Worm (Caenorhabditis elegans) whole organism, late embryonic: Measurements from ENCODE around the gene sqst-3.

ENCODE experiments used
- C08G9.2 ChIP-seq: sonication (generic microtip); optimal IDR thresholded peaks from 2 replicates; lab custom pipeline; 2016; ENCODE audit warnings: mild to moderate bottlenecking, missing genetic modification characterization, moderate library complexity, missing compliant biosample characterization
- K02D7.2 ChIP-seq: sonication (generic microtip); optimal IDR thresholded peaks from 2 replicates; lab custom pipeline; 2017; ENCODE audit warnings: mild to moderate bottlenecking, missing genetic modification characterization, missing compliant biosample characterization
- T23F11.4 ChIP-seq: fragments of 200-800 bp; sonication (Bioruptor generic); optimal IDR thresholded peaks from 2 replicates; lab custom pipeline; 2018; ENCODE audit warnings: mild to moderate bottlenecking, missing genetic modification characterization, missing compliant biosample characterization
- ama-1 ChIP-seq: fragments of 150-350 bp; optimal IDR thresholded peaks from 2 replicates; lab custom pipeline; 2014
- ceh-14 ChIP-seq: sonication (generic microtip); optimal IDR thresholded peaks from 2 replicates; lab custom pipeline; 2016; ENCODE audit warnings: missing genotype, missing genetic modification characterization, missing compliant biosample characterization
- ceh-18 ChIP-seq: sonication (generic microtip); optimal IDR thresholded peaks from 2 replicates; lab custom pipeline; 2016; ENCODE audit warnings: missing genetic modification characterization, missing compliant biosample characterization
- ceh-2 ChIP-seq: sonication (generic microtip); optimal IDR thresholded peaks from 2 replicates; lab custom pipeline; 2016; ENCODE audit warnings: missing genotype, missing genetic modification characterization, missing compliant biosample characterization
- ceh-22 ChIP-seq: sonication (generic microtip); optimal IDR thresholded peaks from 2 replicates; lab custom pipeline; 2017; ENCODE audit warnings: missing biosample characterization, missing genetic modification characterization
- ceh-30 ChIP-seq: fragments of 150-350 bp; optimal IDR thresholded peaks from 2 replicates; lab custom pipeline; 2014; ENCODE audit warnings: missing biosample characterization, missing genetic modification characterization
- ceh-48 ChIP-seq: sonication (generic microtip); optimal IDR thresholded peaks from 2 replicates; lab custom pipeline; 2016; ENCODE audit warnings: missing genetic modification characterization, inconsistent platforms, missing compliant biosample characterization
- ceh-6 ChIP-seq: fragments of 200-800 bp; sonication (Bioruptor generic); optimal IDR thresholded peaks from 2 replicates; lab custom pipeline; 2018; ENCODE audit warnings: mild to moderate bottlenecking, missing genetic modification characterization, missing compliant biosample characterization
- ceh-9 ChIP-seq: sonication (generic microtip); optimal IDR thresholded peaks from 2 replicates; lab custom pipeline; 2016; ENCODE audit warnings: mild to moderate bottlenecking, missing genetic modification characterization, inconsistent platforms, missing compliant biosample characterization
- che-1 ChIP-seq: sonication (generic microtip); optimal IDR thresholded peaks from 2 replicates; lab custom pipeline; 2016; ENCODE audit warnings: mild to moderate bottlenecking, missing genetic modification characterization, missing compliant biosample characterization
- dmd-4 ChIP-seq: sonication (generic microtip); optimal IDR thresholded peaks from 2 replicates; lab custom pipeline; 2016; ENCODE audit warnings: borderline replicate concordance, missing genetic modification characterization, missing compliant biosample characterization
- dve-1 ChIP-seq: sonication (generic microtip); optimal IDR thresholded peaks from 2 replicates; lab custom pipeline; 2017; ENCODE audit warnings: antibody characterized with exemption, mild to moderate bottlenecking, missing genetic modification characterization, missing compliant biosample characterization
- elt-2 ChIP-seq: sonication (generic microtip); optimal IDR thresholded peaks from 2 replicates; lab custom pipeline; 2016; ENCODE audit warnings: missing genetic modification reagents, missing genetic modification characterization, missing compliant biosample characterization
- ets-4 ChIP-seq: sonication (generic microtip); optimal IDR thresholded peaks from 2 replicates; lab custom pipeline; 2016; ENCODE audit warnings: missing genetic modification characterization, missing compliant biosample characterization
- eyg-1 ChIP-seq: sonication (generic microtip); optimal IDR thresholded peaks from 2 replicates; lab custom pipeline; 2016; ENCODE audit warnings: missing genotype, missing genetic modification characterization, missing compliant biosample characterization
- fkh-10 ChIP-seq: fragments of 150-350 bp; optimal IDR thresholded peaks from 2 replicates; lab custom pipeline; 2014; ENCODE audit warnings: missing biosample characterization, missing genetic modification reagents, missing genetic modification characterization
- fkh-6 ChIP-seq: sonication (generic microtip); optimal IDR thresholded peaks from 2 replicates; lab custom pipeline; 2016; ENCODE audit warnings: missing genetic modification characterization, missing compliant biosample characterization
- gmeb-2 ChIP-seq: sonication (generic microtip); optimal IDR thresholded peaks from 2 replicates; lab custom pipeline; 2016; ENCODE audit warnings: missing genetic modification characterization, inconsistent platforms, missing compliant biosample characterization
- hlh-15 ChIP-seq: sonication (generic microtip); optimal IDR thresholded peaks from 2 replicates; lab custom pipeline; 2016; ENCODE audit warnings: missing genetic modification characterization, missing compliant biosample characterization
- hlh-30 ChIP-seq: sonication (generic microtip); optimal IDR thresholded peaks from 2 replicates; lab custom pipeline; 2017; ENCODE audit warnings: antibody characterized with exemption, missing genetic modification characterization, missing compliant biosample characterization; ENCODE audit not compliant: insufficient read depth
- lin-11 ChIP-seq: fragments of 200-800 bp; sonication (Bioruptor generic); optimal IDR thresholded peaks from 2 replicates; lab custom pipeline; 2018; ENCODE audit warnings: mild to moderate bottlenecking, missing genetic modification characterization, missing compliant biosample characterization
- madf-2 ChIP-seq: sonication (generic microtip); optimal IDR thresholded peaks from 2 replicates; lab custom pipeline; 2017; ENCODE audit warnings: missing genetic modification characterization, missing compliant biosample characterization
- mec-3 ChIP-seq: sonication (generic microtip); optimal IDR thresholded peaks from 2 replicates; lab custom pipeline; 2016; ENCODE audit warnings: borderline replicate concordance, missing genetic modification characterization, missing compliant biosample characterization
- nfya-1 ChIP-seq: sonication (generic microtip); optimal IDR thresholded peaks from 2 replicates; lab custom pipeline; 2017; ENCODE audit warnings: missing genetic modification characterization, mild to moderate bottlenecking, missing compliant biosample characterization, antibody characterized with exemption, moderate library complexity
- nhr-232 ChIP-seq: sonication (generic microtip); optimal IDR thresholded peaks from 2 replicates; lab custom pipeline; 2016; ENCODE audit warnings: missing genetic modification characterization, missing compliant biosample characterization
- npax-4 ChIP-seq: sonication (generic microtip); optimal IDR thresholded peaks from 2 replicates; lab custom pipeline; 2016; ENCODE audit warnings: missing genetic modification characterization, missing compliant biosample characterization
- pat-9 ChIP-seq: fragments of 200-800 bp; sonication (Bioruptor generic); optimal IDR thresholded peaks from 2 replicates; lab custom pipeline; 2018; ENCODE audit warnings: mild to moderate bottlenecking, missing genetic modification characterization, moderate library complexity, missing compliant biosample characterization
- pha-4 ChIP-seq: fragments of 150-350 bp; optimal IDR thresholded peaks from 2 replicates; lab custom pipeline; 2018; ENCODE audit warnings: missing biosample characterization, missing genetic modification reagents, missing genetic modification characterization
- sox-4 ChIP-seq: sonication (generic microtip); optimal IDR thresholded peaks from 2 replicates; lab custom pipeline; 2017; ENCODE audit warnings: mild to moderate bottlenecking, missing genetic modification characterization, inconsistent platforms, missing compliant biosample characterization
- syd-9 ChIP-seq: sonication (generic microtip); optimal IDR thresholded peaks from 2 replicates; lab custom pipeline; 2016; ENCODE audit warnings: mild to moderate bottlenecking, missing genetic modification characterization, moderate library complexity, missing compliant biosample characterization
- tbx-7 ChIP-seq: sonication (generic microtip); optimal IDR thresholded peaks from 2 replicates; lab custom pipeline; 2016; ENCODE audit warnings: missing genotype, missing genetic modification characterization, missing compliant biosample characterization
- unc-42 ChIP-seq: sonication (generic microtip); optimal IDR thresholded peaks from 2 replicates; lab custom pipeline; 2016; ENCODE audit warnings: missing genotype, missing genetic modification characterization, missing compliant biosample characterization
- unc-55 ChIP-seq: sonication (generic microtip); optimal IDR thresholded peaks from 2 replicates; lab custom pipeline; 2017; ENCODE audit warnings: missing biosample characterization, missing genetic modification reagents, missing genetic modification characterization
- zip-5 ChIP-seq: sonication (generic microtip); optimal IDR thresholded peaks from 2 replicates; lab custom pipeline; 2016; ENCODE audit warnings: missing genetic modification characterization, missing compliant biosample characterization

sqst-3 gene

ce11 chrV:19230413-19230812 is at the start of gene sqst-3:
Gene sqst-3, plus strand, starts transcription at chrV:19230782.
- TF ChIP-seq unc-42 (no peak), lin-11 (no peak), ceh-14 (no peak), T23F11.4 (GFP tag; lab: Kevin White, UChicago) (no peak), hlh-15 (tag; lab: Kevin White, UChicago) (no peak), sox-4 (tag; lab: Kevin White, UChicago) (no peak), fkh-10 (no peak), nfya-1 (tag; lab: Kevin White, UChicago) (no peak)

- TF ChIP-seq unc-55 (GFP tag; lab: Kevin White, UChicago) = peak; percentile 84
- TF ChIP-seq madf-2 (tag; lab: Kevin White, UChicago) = no peak
- no peak for TF ChIP-seq tbx-7 (tag; lab: Kevin White, UChicago)
- no peak for TF ChIP-seq elt-2 (tag; lab: Kevin White, UChicago)
Measured at ce11 chrV:19181684-19182083, 48.9 kb upstream of the sqst-3 start.

DNA sequence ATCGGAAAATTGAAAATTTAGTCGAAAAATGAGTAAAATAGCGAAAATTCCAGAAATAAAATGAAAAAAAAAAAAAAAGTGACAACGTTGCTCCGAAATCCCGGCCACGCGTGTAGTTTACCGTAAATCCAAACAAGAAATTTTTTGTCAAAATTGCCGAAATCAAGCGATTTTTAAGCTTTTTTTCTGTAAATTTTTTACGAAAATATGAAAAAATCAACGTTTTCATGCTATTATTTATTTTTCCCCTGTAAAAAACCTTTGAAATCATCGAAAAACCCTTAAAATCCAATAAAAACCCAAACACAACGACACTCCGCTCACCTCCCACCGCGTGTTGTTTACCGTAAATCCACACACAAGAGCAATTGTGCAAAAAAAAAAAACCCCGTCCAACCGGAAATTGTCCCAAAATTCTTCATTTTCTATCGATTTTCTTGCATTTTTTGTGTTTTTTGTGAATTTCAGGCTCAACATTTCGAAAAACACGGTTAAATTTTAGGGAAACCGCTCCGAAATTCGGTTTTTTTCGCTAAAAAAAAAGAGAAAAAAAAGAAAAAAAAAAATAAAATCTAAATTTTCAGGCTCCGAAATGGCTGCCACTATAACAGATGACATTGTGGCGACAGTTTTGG is 40.5 kb upstream of the sqst-3 start, which contains the start of the genes Y39B6A.3 and pph-5:
Gene Y39B6A.3 (minus strand): TSS at position 51 of the 635 bp plus-strand sequence.
Gene pph-5 (plus strand): TSS at position 585 of the 635 bp plus-strand sequence.
- TF ChIP-seq elt-2 (tag; lab: Kevin White, UChicago) = no peak
- peak; percentile 36 for TF ChIP-seq unc-42
- TF ChIP-seq nfya-1 (tag; lab: Kevin White, UChicago) = peak; percentile 3

DNA sequence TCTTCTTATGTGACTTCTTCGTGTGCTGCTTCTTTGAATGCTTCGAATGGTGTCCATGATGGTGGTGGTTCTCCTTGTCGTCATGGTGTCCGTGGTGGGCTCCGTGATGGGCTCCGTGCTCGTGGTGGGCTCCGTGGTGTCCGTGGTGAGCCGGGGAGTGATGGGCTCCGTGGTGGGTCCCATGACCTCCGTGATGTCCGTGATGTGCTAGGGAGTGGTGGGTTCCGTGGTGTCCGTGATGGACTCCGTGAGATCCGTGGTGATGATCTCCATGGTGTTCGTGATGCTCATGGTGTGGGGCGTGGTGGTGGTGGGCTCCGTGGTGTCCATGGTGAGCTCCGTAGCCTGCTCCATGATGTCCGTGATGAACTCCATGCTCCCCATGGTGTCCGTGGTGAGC is 29.4 kb upstream of the sqst-3 start:
- no peak for TF ChIP-seq sox-4 (tag; lab: Kevin White, UChicago)
- no peak for TF ChIP-seq pat-9 (tag; lab: Kevin White, UChicago)
- TF ChIP-seq dmd-4 = no peak
- no peak for TF ChIP-seq ets-4 (tag; lab: Kevin White, UChicago)
- TF ChIP-seq hlh-15 (tag; lab: Kevin White, UChicago) = no peak
- no peak for TF ChIP-seq ceh-9 (tag; lab: Kevin White, UChicago)
- TF ChIP-seq madf-2 (tag; lab: Kevin White, UChicago) = no peak
- TF ChIP-seq ceh-48 (tag; lab: Kevin White, UChicago) = no peak
- no peak for TF ChIP-seq gmeb-2
- no peak for TF ChIP-seq ceh-18
- TF ChIP-seq eyg-1 = no peak
- TF ChIP-seq pha-4 = no peak
- TF ChIP-seq ama-1 (lab: Kevin White, UChicago) = no peak
- no peak for TF ChIP-seq ceh-2 (tag; lab: Kevin White, UChicago)
- TF ChIP-seq nhr-232 (tag; lab: Kevin White, UChicago) = no peak
- no peak for TF ChIP-seq ceh-30 (tag; lab: Kevin White, UChicago)
- TF ChIP-seq zip-5 (tag; lab: Kevin White, UChicago) = no peak
- no peak for TF ChIP-seq ceh-6 (GFP tag; lab: Kevin White, UChicago)
- TF ChIP-seq, all 69 proteins: peak for 0

DNA sequence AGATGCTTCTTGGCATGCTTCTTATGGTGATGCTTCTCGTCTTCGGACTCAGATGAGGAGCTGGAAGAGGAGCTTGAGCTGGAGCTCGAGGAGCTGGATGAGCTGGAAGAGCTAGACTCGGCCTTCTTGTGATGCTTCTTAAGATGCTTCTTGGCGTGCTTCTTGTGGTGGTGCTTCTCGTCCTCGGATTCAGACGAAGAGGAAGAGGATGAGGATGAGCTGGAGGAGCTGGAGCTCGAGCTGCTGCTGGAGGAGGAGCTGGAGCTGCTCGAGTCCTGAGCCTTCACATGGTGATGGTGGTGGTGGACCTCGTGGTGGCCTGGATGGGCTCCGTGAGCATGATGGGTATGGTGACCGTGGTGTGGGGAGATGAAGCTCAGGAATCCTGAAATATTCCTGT is 27.8 kb upstream of the sqst-3 start:
- TF ChIP-seq syd-9 (no peak), lin-11 (no peak), nhr-232 (tag; lab: Kevin White, UChicago) (no peak), mec-3 (no peak), K02D7.2 (no peak), npax-4 (no peak), ceh-22 (no peak), sox-4 (tag; lab: Kevin White, UChicago) (no peak), nfya-1 (tag; lab: Kevin White, UChicago) (no peak), C08G9.2 (no peak), che-1 (tag; lab: Kevin White, UChicago) (no peak), fkh-6 (tag; lab: Kevin White, UChicago) (no peak), ceh-2 (tag; lab: Kevin White, UChicago) (no peak), hlh-15 (tag; lab: Kevin White, UChicago) (no peak), dmd-4 (no peak), madf-2 (tag; lab: Kevin White, UChicago) (no peak), dve-1 (no peak), hlh-30 (tag; lab: Kevin White, UChicago) (no peak), unc-55 (GFP tag; lab: Kevin White, UChicago) (no peak)
- TF ChIP-seq, all 69 proteins: peak for 0
